Worm (Caenorhabditis elegans) whole organism, late embryonic: ENCODE measurements around the gene srx-134.

ENCODE experiments used
- F13H6.1 ChIP-seq: sonication (generic microtip); optimal IDR thresholded peaks from 2 replicates; lab custom pipeline; 2016; ENCODE audit warnings: missing genetic modification characterization, missing compliant biosample characterization
- K02D7.2 ChIP-seq: sonication (generic microtip); optimal IDR thresholded peaks from 2 replicates; lab custom pipeline; 2017; ENCODE audit warnings: mild to moderate bottlenecking, missing genetic modification characterization, missing compliant biosample characterization
- K09A11.1 ChIP-seq: sonication (generic microtip); optimal IDR thresholded peaks from 2 replicates; lab custom pipeline; 2017; ENCODE audit warnings: antibody characterized with exemption, mild to moderate bottlenecking, missing genetic modification characterization, missing compliant biosample characterization; ENCODE audit not compliant: insufficient read depth
- Y22D7AL.16 ChIP-seq: sonication (generic microtip); optimal IDR thresholded peaks from 2 replicates; lab custom pipeline; 2016; ENCODE audit warnings: missing genetic modification characterization, missing compliant biosample characterization
- ama-1 ChIP-seq: fragments of 150-350 bp; optimal IDR thresholded peaks from 2 replicates; lab custom pipeline; 2014
- ceh-2 ChIP-seq: sonication (generic microtip); optimal IDR thresholded peaks from 2 replicates; lab custom pipeline; 2016; ENCODE audit warnings: missing genotype, missing genetic modification characterization, missing compliant biosample characterization
- ceh-30 ChIP-seq: fragments of 150-350 bp; optimal IDR thresholded peaks from 2 replicates; lab custom pipeline; 2014; ENCODE audit warnings: missing biosample characterization, missing genetic modification characterization
- ceh-34 ChIP-seq: sonication (generic microtip); optimal IDR thresholded peaks from 2 replicates; lab custom pipeline; 2016; ENCODE audit warnings: mild to moderate bottlenecking, missing genetic modification characterization, missing compliant biosample characterization
- ceh-45 ChIP-seq: fragments of 200-800 bp; sonication (Bioruptor generic); IDR thresholded peaks from 2 replicates; pipeline ENCODE4 v1.3.6; 2022; ENCODE audit warnings: missing genetic modification reagents, missing genetic modification characterization, missing compliant biosample characterization
- ceh-48 ChIP-seq: sonication (generic microtip); optimal IDR thresholded peaks from 2 replicates; lab custom pipeline; 2016; ENCODE audit warnings: missing genetic modification characterization, inconsistent platforms, missing compliant biosample characterization
- ceh-6 ChIP-seq: fragments of 200-800 bp; sonication (Bioruptor generic); optimal IDR thresholded peaks from 2 replicates; lab custom pipeline; 2018; ENCODE audit warnings: mild to moderate bottlenecking, missing genetic modification characterization, missing compliant biosample characterization
- ceh-9 ChIP-seq: sonication (generic microtip); optimal IDR thresholded peaks from 2 replicates; lab custom pipeline; 2016; ENCODE audit warnings: mild to moderate bottlenecking, missing genetic modification characterization, inconsistent platforms, missing compliant biosample characterization
- elt-2 ChIP-seq: sonication (generic microtip); optimal IDR thresholded peaks from 2 replicates; lab custom pipeline; 2016; ENCODE audit warnings: missing genetic modification reagents, missing genetic modification characterization, missing compliant biosample characterization
- ets-4 ChIP-seq: sonication (generic microtip); optimal IDR thresholded peaks from 2 replicates; lab custom pipeline; 2016; ENCODE audit warnings: missing genetic modification characterization, missing compliant biosample characterization
- fax-1 ChIP-seq: sonication (generic microtip); optimal IDR thresholded peaks from 2 replicates; lab custom pipeline; 2016; ENCODE audit warnings: missing genotype, missing genetic modification characterization, missing compliant biosample characterization
- gmeb-2 ChIP-seq: sonication (generic microtip); optimal IDR thresholded peaks from 2 replicates; lab custom pipeline; 2016; ENCODE audit warnings: missing genetic modification characterization, inconsistent platforms, missing compliant biosample characterization
- hlh-13 ChIP-seq: fragments of 200-800 bp; sonication (Bioruptor generic); optimal IDR thresholded peaks from 2 replicates; lab custom pipeline; 2018; ENCODE audit warnings: mild to moderate bottlenecking, missing genetic modification characterization, missing compliant biosample characterization
- hlh-15 ChIP-seq: sonication (generic microtip); optimal IDR thresholded peaks from 2 replicates; lab custom pipeline; 2016; ENCODE audit warnings: missing genetic modification characterization, missing compliant biosample characterization
- hlh-30 ChIP-seq: sonication (generic microtip); optimal IDR thresholded peaks from 2 replicates; lab custom pipeline; 2017; ENCODE audit warnings: antibody characterized with exemption, missing genetic modification characterization, missing compliant biosample characterization; ENCODE audit not compliant: insufficient read depth
- mec-3 ChIP-seq: sonication (generic microtip); optimal IDR thresholded peaks from 2 replicates; lab custom pipeline; 2016; ENCODE audit warnings: borderline replicate concordance, missing genetic modification characterization, missing compliant biosample characterization
- nfya-1 ChIP-seq: sonication (generic microtip); optimal IDR thresholded peaks from 2 replicates; lab custom pipeline; 2017; ENCODE audit warnings: missing genetic modification characterization, mild to moderate bottlenecking, missing compliant biosample characterization, antibody characterized with exemption, moderate library complexity
- odd-2 ChIP-seq: sonication (generic microtip); optimal IDR thresholded peaks from 2 replicates; lab custom pipeline; 2017; ENCODE audit warnings: antibody characterized with exemption, mild to moderate bottlenecking, missing genetic modification characterization, missing compliant biosample characterization
- pag-3 ChIP-seq: sonication (generic microtip); optimal IDR thresholded peaks from 2 replicates; lab custom pipeline; 2016; ENCODE audit warnings: missing compliant biosample characterization, missing genetic modification characterization, borderline replicate concordance
- pat-9 ChIP-seq: fragments of 200-800 bp; sonication (Bioruptor generic); optimal IDR thresholded peaks from 2 replicates; lab custom pipeline; 2018; ENCODE audit warnings: mild to moderate bottlenecking, missing genetic modification characterization, moderate library complexity, missing compliant biosample characterization
- pqm-1 ChIP-seq: sonication (generic microtip); optimal IDR thresholded peaks from 2 replicates; lab custom pipeline; 2016; ENCODE audit warnings: missing genetic modification characterization, missing compliant biosample characterization
- rnt-1 ChIP-seq: sonication (generic microtip); optimal IDR thresholded peaks from 2 replicates; lab custom pipeline; 2016; ENCODE audit warnings: missing genetic modification characterization, missing compliant biosample characterization
- sdc-2 ChIP-seq: sonication (generic microtip); optimal IDR thresholded peaks from 2 replicates; lab custom pipeline; 2016; ENCODE audit warnings: missing genotype, missing genetic modification characterization, missing compliant biosample characterization
- sox-2 ChIP-seq: fragments of 200-800 bp; sonication (Bioruptor generic); IDR thresholded peaks from 2 replicates; pipeline ENCODE4 v1.3.6; 2022; ENCODE audit warnings: missing genetic modification reagents, missing genetic modification characterization, missing compliant biosample characterization
- syd-9 ChIP-seq: sonication (generic microtip); optimal IDR thresholded peaks from 2 replicates; lab custom pipeline; 2016; ENCODE audit warnings: mild to moderate bottlenecking, missing genetic modification characterization, moderate library complexity, missing compliant biosample characterization
- tbx-2 ChIP-seq: sonication (generic microtip); optimal IDR thresholded peaks from 2 replicates; lab custom pipeline; 2016; ENCODE audit warnings: missing genetic modification characterization, missing compliant biosample characterization
- unc-42 ChIP-seq: sonication (generic microtip); optimal IDR thresholded peaks from 2 replicates; lab custom pipeline; 2016; ENCODE audit warnings: missing genotype, missing genetic modification characterization, missing compliant biosample characterization
- unc-55 ChIP-seq: sonication (generic microtip); optimal IDR thresholded peaks from 2 replicates; lab custom pipeline; 2017; ENCODE audit warnings: missing biosample characterization, missing genetic modification reagents, missing genetic modification characterization
- unc-86 ChIP-seq: sonication (generic microtip); optimal IDR thresholded peaks from 2 replicates; lab custom pipeline; 2016; ENCODE audit warnings: missing genetic modification characterization, missing compliant biosample characterization
- zip-5 ChIP-seq: sonication (generic microtip); optimal IDR thresholded peaks from 2 replicates; lab custom pipeline; 2016; ENCODE audit warnings: missing genetic modification characterization, missing compliant biosample characterization
- ztf-16 ChIP-seq: sonication (generic microtip); optimal IDR thresholded peaks from 2 replicates; lab custom pipeline; 2017; ENCODE audit warnings: missing genetic modification characterization, missing compliant biosample characterization

The srx-134 gene

ce11 chrV:13843147-13843546 is 13.1 kb downstream of the srx-134 start, which contains the start of gene srx-130:
Gene srx-130 (plus strand): TSS chrV:13843447.
- TF ChIP-seq unc-86 (tag; lab: Kevin White, UChicago) = no peak

DNA sequence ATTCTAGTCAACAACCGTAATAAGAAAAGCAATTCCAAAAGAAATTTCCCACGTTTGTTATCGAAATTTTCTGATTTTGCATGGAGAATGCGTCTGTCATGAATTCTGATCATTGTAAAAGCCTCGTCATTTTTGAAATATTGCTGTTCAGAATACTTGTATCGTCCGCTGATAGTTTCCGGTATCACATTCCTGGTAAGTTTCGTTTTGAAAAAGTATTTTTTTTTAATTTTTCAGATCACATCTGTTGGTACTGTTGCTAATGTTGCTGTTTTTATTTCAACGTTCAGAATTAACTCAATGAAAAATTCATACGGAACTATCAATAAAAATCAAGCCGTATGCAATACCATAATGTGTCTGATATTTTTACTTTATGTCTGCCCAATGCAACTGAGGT is 15.4 kb downstream of the srx-134 start, which contains the start of gene srx-17:
Gene srx-17 (plus strand): TSS at position 301 of the 400 bp plus-strand sequence.
- no peak for TF ChIP-seq odd-2 (tag; lab: Kevin White, UChicago)
- TF ChIP-seq K09A11.1 (tag; lab: Kevin White, UChicago) = no peak
- TF ChIP-seq nfya-1 (tag; lab: Kevin White, UChicago) = no peak
- no peak for TF ChIP-seq pat-9 (tag; lab: Kevin White, UChicago)
- TF ChIP-seq, all 69 proteins: peak for 0

- TF ChIP-seq ets-4 (tag; lab: Kevin White, UChicago) = no peak
- TF ChIP-seq ceh-45 (GFP tag; lab: Robert Waterston, UW) = no peak
- no peak for TF ChIP-seq zip-5 (tag; lab: Kevin White, UChicago)
- TF ChIP-seq unc-55 = no peak
- no peak for TF ChIP-seq hlh-30
These were observed 16.8 kb downstream of the srx-134 start, which contains the start of gene F55B12.10 for ce11 chrV:13839433-13839832. Gene F55B12.10 (plus strand): TSS chrV:13839733.

DNA sequence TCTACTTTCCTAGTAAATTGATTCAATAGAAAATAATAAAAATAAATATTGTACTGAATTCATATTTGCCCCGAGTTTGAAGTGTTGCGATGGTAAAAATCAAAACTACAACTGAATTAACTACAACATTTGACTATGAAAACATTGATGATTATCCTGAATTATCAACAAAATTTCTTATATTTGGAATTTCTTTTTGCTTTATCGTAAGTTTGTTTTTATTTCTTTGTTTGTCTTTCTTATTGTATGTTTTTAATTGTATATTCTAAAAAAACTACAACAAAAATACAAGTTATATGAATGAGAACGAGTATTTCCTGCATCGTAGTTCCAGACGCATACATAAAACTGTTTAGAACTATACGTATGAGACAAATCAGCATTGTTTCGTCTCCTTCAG is 19.1 kb downstream of the srx-134 start, which contains the start of gene srx-128:
Gene srx-128 (plus strand): TSS at position 301 of the 400 bp plus-strand sequence.
- TF ChIP-seq ceh-48 (tag; lab: Kevin White, UChicago) (no peak), F13H6.1 (no peak), sdc-2 (tag; lab: Kevin White, UChicago) (no peak), hlh-15 (tag; lab: Kevin White, UChicago) (no peak), fax-1 (tag; lab: Kevin White, UChicago) (no peak), gmeb-2 (tag; lab: Kevin White, UChicago) (no peak), zip-5 (tag; lab: Kevin White, UChicago) (no peak), rnt-1 (tag; lab: Kevin White, UChicago) (no peak), ceh-6 (GFP tag; lab: Kevin White, UChicago) (no peak), Y22D7AL.16 (no peak), mec-3 (tag; lab: Kevin White, UChicago) (no peak), elt-2 (no peak), K02D7.2 (tag; lab: Kevin White, UChicago) (no peak), ceh-2 (tag; lab: Kevin White, UChicago) (no peak), nfya-1 (tag; lab: Kevin White, UChicago) (no peak), ama-1 (lab: Kevin White, UChicago) (no peak)

- no peak for TF ChIP-seq hlh-13 (GFP tag; lab: Kevin White, UChicago)
- no peak for TF ChIP-seq syd-9 (tag; lab: Kevin White, UChicago)
- TF ChIP-seq rnt-1 (tag; lab: Kevin White, UChicago) = no peak
- TF ChIP-seq pqm-1 (tag; lab: Kevin White, UChicago) = no peak
- no peak for TF ChIP-seq Y22D7AL.16
- TF ChIP-seq ceh-9 = no peak
- no peak for TF ChIP-seq pat-9 (tag; lab: Kevin White, UChicago)
- no peak for TF ChIP-seq K09A11.1 (tag; lab: Kevin White, UChicago)
- no peak for TF ChIP-seq unc-86 (tag; lab: Kevin White, UChicago)
- TF ChIP-seq tbx-2 (tag; lab: Kevin White, UChicago) = no peak
- TF ChIP-seq ceh-30 (tag; lab: Kevin White, UChicago) = no peak
- TF ChIP-seq ceh-6 (GFP tag; lab: Kevin White, UChicago) = no peak
- TF ChIP-seq K02D7.2 (tag; lab: Kevin White, UChicago) = no peak
- TF ChIP-seq sox-2 = no peak
- no peak for TF ChIP-seq ztf-16 (tag; lab: Kevin White, UChicago)
- no peak for TF ChIP-seq pag-3 (tag; lab: Kevin White, UChicago)
- no peak for TF ChIP-seq unc-42
- TF ChIP-seq ceh-34 (tag; lab: Kevin White, UChicago) = no peak
These were observed 22.3 kb downstream of the srx-134 start, which contains the start of gene srx-129 for ce11 chrV:13833951-13834350. Gene srx-129 (plus strand): TSS chrV:13834251.
